Worm (Caenorhabditis elegans) whole organism, young adult: ENCODE results near the gene npp-20.

ENCODE experiments used
- B0035.1 ChIP-seq: sonication (generic microtip); optimal IDR thresholded peaks from 2 replicates; lab custom pipeline; 2016; ENCODE audit warnings: missing genetic modification characterization, mild to moderate bottlenecking, missing compliant biosample characterization, missing genotype, missing genetic modification reagents
- B0261.1 ChIP-seq: sonication (generic microtip); optimal IDR thresholded peaks from 2 replicates; lab custom pipeline; 2016; ENCODE audit warnings: mild to moderate bottlenecking, missing genetic modification characterization, moderate library complexity, missing compliant biosample characterization
- C06A6.2 ChIP-seq: fragments of 200-800 bp; sonication (Bioruptor generic); conservative IDR thresholded peaks from 2 replicates; pipeline ENCODE4 v1.3.6; 2022; ENCODE audit warnings: missing genetic modification characterization, missing compliant biosample characterization
- C17E4.6 ChIP-seq: fragments of 200-800 bp; sonication (Bioruptor generic); IDR thresholded peaks from 2 replicates; pipeline ENCODE4 v1.3.6; 2022; ENCODE audit warnings: missing genetic modification reagents, missing genetic modification characterization, missing compliant biosample characterization
- D2030.7 ChIP-seq: fragments of 200-800 bp; sonication (Bioruptor generic); IDR thresholded peaks from 2 replicates; pipeline ENCODE4 v1.3.6; 2022; ENCODE audit warnings: missing genetic modification reagents, missing genetic modification characterization, missing compliant biosample characterization
- F22D6.2 ChIP-seq: sonication (generic microtip); optimal IDR thresholded peaks from 2 replicates; lab custom pipeline; 2016; ENCODE audit warnings: mild to moderate bottlenecking, missing genetic modification characterization, missing compliant biosample characterization
- F55B11.4 ChIP-seq: sonication (generic microtip); optimal IDR thresholded peaks from 2 replicates; lab custom pipeline; 2016; ENCODE audit warnings: missing compliant biosample characterization, missing genetic modification characterization, borderline replicate concordance; ENCODE audit not compliant: insufficient read depth
- K11D2.4 ChIP-seq: fragments of 200-800 bp; sonication (Bioruptor generic); IDR thresholded peaks from 2 replicates; pipeline ENCODE4 v1.3.6; 2022; ENCODE audit warnings: missing genetic modification reagents, missing genetic modification characterization, missing compliant biosample characterization
- T07F8.4 ChIP-seq: sonication (generic microtip); optimal IDR thresholded peaks from 2 replicates; lab custom pipeline; 2016; ENCODE audit warnings: mild to moderate bottlenecking, missing genetic modification characterization, moderate library complexity, missing compliant biosample characterization
- Y53G8AR.9 ChIP-seq: fragments of 200-800 bp; sonication (Bioruptor generic); conservative IDR thresholded peaks from 2 replicates; pipeline ENCODE4 v1.3.6; 2022; ENCODE audit warnings: missing genetic modification reagents, missing genetic modification characterization, missing compliant biosample characterization
- Y95B8A.8 ChIP-seq: fragments of 200-800 bp; sonication (Bioruptor generic); IDR thresholded peaks from 2 replicates; pipeline ENCODE4 v1.3.6; 2022; ENCODE audit warnings: missing genetic modification reagents, missing genetic modification characterization, missing compliant biosample characterization
- akir-1 ChIP-seq: fragments of 200-800 bp; sonication (Bioruptor generic); optimal IDR thresholded peaks from 2 replicates; lab custom pipeline; 2018; ENCODE audit warnings: mild to moderate bottlenecking, missing genetic modification characterization, moderate library complexity, missing compliant biosample characterization
- attf-3 ChIP-seq: fragments of 200-800 bp; sonication (Bioruptor generic); conservative IDR thresholded peaks from 2 replicates; pipeline ENCODE4 v1.3.6; 2022; ENCODE audit warnings: missing genetic modification reagents, missing genetic modification characterization, missing compliant biosample characterization
- bed-1 ChIP-seq: fragments of 200-800 bp; sonication (Bioruptor generic); IDR thresholded peaks from 2 replicates; pipeline ENCODE4 v1.3.6; 2022; ENCODE audit warnings: missing genetic modification reagents, missing genetic modification characterization, missing compliant biosample characterization
- bed-2 ChIP-seq: fragments of 200-800 bp; sonication (Bioruptor generic); IDR thresholded peaks from 2 replicates; pipeline ENCODE4 v1.3.6; 2022; ENCODE audit warnings: missing genetic modification reagents, missing genetic modification characterization, missing compliant biosample characterization
- ceh-100 ChIP-seq: fragments of 200-800 bp; sonication (Bioruptor generic); IDR thresholded peaks from 2 replicates; pipeline ENCODE4 v1.3.6; 2022; ENCODE audit warnings: missing genetic modification reagents, missing genetic modification characterization, missing compliant biosample characterization
- ceh-58 ChIP-seq: fragments of 200-800 bp; sonication (Bioruptor generic); IDR thresholded peaks from 2 replicates; pipeline ENCODE4 v1.3.6; 2022; ENCODE audit warnings: missing genetic modification characterization, missing compliant biosample characterization
- ceh-79 ChIP-seq: sonication (generic microtip); optimal IDR thresholded peaks from 2 replicates; lab custom pipeline; 2017; ENCODE audit warnings: mild to moderate bottlenecking, missing genetic modification characterization, missing compliant biosample characterization
- chd-7 ChIP-seq: sonication (generic microtip); optimal IDR thresholded peaks from 2 replicates; lab custom pipeline; 2016; ENCODE audit warnings: mild to moderate bottlenecking, missing genetic modification characterization, moderate library complexity, missing compliant biosample characterization
- die-1 ChIP-seq: sonication (generic microtip); optimal IDR thresholded peaks from 2 replicates; lab custom pipeline; 2016; ENCODE audit warnings: missing genotype, mild to moderate bottlenecking, missing genetic modification characterization, missing compliant biosample characterization
- dpl-1 ChIP-seq: fragments of 150-350 bp; optimal IDR thresholded peaks from 2 replicates; lab custom pipeline; 2014; ENCODE audit warnings: missing biosample characterization, missing genetic modification reagents, missing genetic modification characterization
- egrh-3 ChIP-seq: fragments of 200-800 bp; sonication (Bioruptor generic); IDR thresholded peaks from 2 replicates; pipeline ENCODE4 v1.3.6; 2022; ENCODE audit warnings: missing genetic modification reagents, missing genetic modification characterization, missing compliant biosample characterization
- fkh-3 ChIP-seq: sonication (generic microtip); optimal IDR thresholded peaks from 2 replicates; lab custom pipeline; 2016; ENCODE audit warnings: mild to moderate bottlenecking, missing genetic modification characterization, missing compliant biosample characterization
- hlh-26 ChIP-seq: fragments of 200-800 bp; sonication (Bioruptor generic); conservative IDR thresholded peaks from 2 replicates; pipeline ENCODE4 v1.3.6; 2022; ENCODE audit warnings: missing genetic modification reagents, missing genetic modification characterization, missing compliant biosample characterization
- let-526 ChIP-seq: fragments of 200-800 bp; sonication (Bioruptor generic); IDR thresholded peaks from 2 replicates; pipeline ENCODE4 v1.3.6; 2022; ENCODE audit warnings: missing genetic modification reagents, missing genetic modification characterization, missing compliant biosample characterization
- lin-26 ChIP-seq: fragments of 200-800 bp; sonication (Bioruptor generic); IDR thresholded peaks from 2 replicates; pipeline ENCODE4 v1.3.6; 2022; ENCODE audit warnings: missing genetic modification reagents, missing genetic modification characterization, missing compliant biosample characterization
- lin-40 ChIP-seq: sonication (generic microtip); optimal IDR thresholded peaks from 2 replicates; lab custom pipeline; 2016; ENCODE audit warnings: missing genetic modification characterization, mild to moderate bottlenecking, missing compliant biosample characterization, missing genotype, missing genetic modification reagents
- mcd-1 ChIP-seq: fragments of 200-800 bp; sonication (Bioruptor generic); IDR thresholded peaks from 2 replicates; pipeline ENCODE4 v1.3.6; 2022; ENCODE audit warnings: missing genetic modification reagents, missing genetic modification characterization, missing compliant biosample characterization
- mes-4 ChIP-seq: sonication (generic microtip); optimal IDR thresholded peaks from 2 replicates; lab custom pipeline; 2016; ENCODE audit warnings: missing genotype, missing genetic modification characterization, missing compliant biosample characterization
- nfya-1 ChIP-seq: sonication (generic microtip); optimal IDR thresholded peaks from 2 replicates; lab custom pipeline; 2017; ENCODE audit warnings: antibody characterized with exemption, missing compliant biosample characterization, missing genetic modification characterization, borderline replicate concordance; ENCODE audit not compliant: insufficient read depth
- nfya-2 ChIP-seq: fragments of 200-800 bp; sonication (Bioruptor generic); IDR thresholded peaks from 2 replicates; pipeline ENCODE4 v1.3.6; 2022; ENCODE audit warnings: missing genetic modification reagents, missing genetic modification characterization, missing compliant biosample characterization
- nfyb-1 ChIP-seq: fragments of 200-800 bp; sonication (Bioruptor generic); IDR thresholded peaks from 2 replicates; pipeline ENCODE4 v1.3.6; 2022; ENCODE audit warnings: missing genetic modification reagents, missing genetic modification characterization, missing compliant biosample characterization
- nhr-80 ChIP-seq: sonication (generic microtip); optimal IDR thresholded peaks from 2 replicates; lab custom pipeline; 2016; ENCODE audit warnings: missing genetic modification characterization, missing compliant biosample characterization
- pbrm-1 ChIP-seq: fragments of 200-800 bp; sonication (Bioruptor generic); IDR thresholded peaks from 2 replicates; pipeline ENCODE4 v1.3.6; 2022; ENCODE audit warnings: missing genetic modification reagents, missing genetic modification characterization, missing compliant biosample characterization
- pha-4 ChIP-seq: fragments of 150-350 bp; sonication (generic microtip); optimal IDR thresholded peaks from 2 replicates; lab custom pipeline; 2014; ENCODE audit warnings: missing biosample characterization, missing genetic modification reagents, missing genetic modification characterization
- snpc-1.1 ChIP-seq: sonication (generic microtip); optimal IDR thresholded peaks from 2 replicates; lab custom pipeline; 2017; ENCODE audit warnings: missing genetic modification characterization, mild to moderate bottlenecking, missing compliant biosample characterization, antibody characterized with exemption, moderate library complexity, missing genotype, missing genetic modification reagents; ENCODE audit not compliant: insufficient read depth
- snpc-4 ChIP-seq, 5 experiments: fragments of 150-350 bp in 1 of 5; sonication (generic microtip) in 4 of 5; optimal IDR thresholded peaks; 2 replicates each; lab custom pipeline; 2014 to 2018; ENCODE audit warnings: missing genetic modification characterization in 5 of 5, missing biosample characterization in 3 of 5, antibody characterized with exemption in 2 of 5, mild to moderate bottlenecking in 2 of 5, missing compliant biosample characterization in 2 of 5, missing genotype in 2 of 5, moderate library complexity in 2 of 5, missing genetic modification reagents in 1 of 5
- somi-1 ChIP-seq: fragments of 200-800 bp; sonication (Bioruptor generic); optimal IDR thresholded peaks from 2 replicates; lab custom pipeline; 2018; ENCODE audit warnings: mild to moderate bottlenecking, missing genetic modification characterization, missing compliant biosample characterization
- unc-130 ChIP-seq: sonication (generic microtip); optimal IDR thresholded peaks from 2 replicates; lab custom pipeline; 2016; ENCODE audit warnings: missing genetic modification reagents, missing genetic modification characterization, missing compliant biosample characterization
- xnd-1 ChIP-seq: sonication (generic microtip); optimal IDR thresholded peaks from 2 replicates; lab custom pipeline; 2016; ENCODE audit warnings: missing genotype, missing genetic modification reagents, missing genetic modification characterization, missing compliant biosample characterization
- zfh-2 ChIP-seq: fragments of 200-800 bp; sonication (Bioruptor generic); conservative IDR thresholded peaks from 2 replicates; pipeline ENCODE4 v1.3.6; 2022; ENCODE audit warnings: missing genetic modification reagents, missing genetic modification characterization, missing compliant biosample characterization
- ztf-25 ChIP-seq: fragments of 200-800 bp; sonication (Bioruptor generic); IDR thresholded peaks from 2 replicates; pipeline ENCODE4 v1.3.6; 2022; ENCODE audit warnings: missing genetic modification reagents, missing genetic modification characterization, missing compliant biosample characterization
- ztf-28 ChIP-seq: fragments of 200-800 bp; sonication (Bioruptor generic); IDR thresholded peaks from 2 replicates; pipeline ENCODE4 v1.3.6; 2022; ENCODE audit warnings: missing genetic modification reagents, missing genetic modification characterization, missing compliant biosample characterization

Gene npp-20

ce11 chrIV:1521224-1521623 lies 25.4 kb upstream of the npp-20 start, which contains the start of gene K03H6.4:
K03H6.4 (minus strand) TSS chrIV:1521324.
- TF ChIP-seq unc-130 (GFP tag; lab: Kevin White, UChicago), result no peak
- TF ChIP-seq lin-26 (GFP tag; lab: Robert Waterston, UW), result no peak
- TF ChIP-seq ceh-100 (GFP tag; lab: Robert Waterston, UW), result no peak
- TF ChIP-seq xnd-1 (tag; lab: Kevin White, UChicago), result no peak
- no peak for TF ChIP-seq mes-4 (tag; lab: Kevin White, UChicago)
- TF ChIP-seq pha-4 (tag; lab: Kevin White, UChicago), result no peak
- TF ChIP-seq pbrm-1 (GFP tag; lab: Robert Waterston, UW), result no peak
- TF ChIP-seq B0261.1 (tag; lab: Kevin White, UChicago), result no peak
- TF ChIP-seq F55B11.4 (tag; lab: Kevin White, UChicago), result no peak
- TF ChIP-seq F22D6.2 (tag; lab: Kevin White, UChicago), result no peak
- no peak for TF ChIP-seq snpc-1.1
- TF ChIP-seq hlh-26 (GFP tag; lab: Robert Waterston, UW), result no peak
- no peak for TF ChIP-seq attf-3
- TF ChIP-seq somi-1 (GFP tag; lab: Kevin White, UChicago), result no peak
- no peak for TF ChIP-seq ztf-28 (GFP tag; lab: Robert Waterston, UW)
- TF ChIP-seq bed-1, result no peak
- TF ChIP-seq nfyb-1 (GFP tag; lab: Robert Waterston, UW), result no peak
- TF ChIP-seq C17E4.6, result no peak

DNA sequence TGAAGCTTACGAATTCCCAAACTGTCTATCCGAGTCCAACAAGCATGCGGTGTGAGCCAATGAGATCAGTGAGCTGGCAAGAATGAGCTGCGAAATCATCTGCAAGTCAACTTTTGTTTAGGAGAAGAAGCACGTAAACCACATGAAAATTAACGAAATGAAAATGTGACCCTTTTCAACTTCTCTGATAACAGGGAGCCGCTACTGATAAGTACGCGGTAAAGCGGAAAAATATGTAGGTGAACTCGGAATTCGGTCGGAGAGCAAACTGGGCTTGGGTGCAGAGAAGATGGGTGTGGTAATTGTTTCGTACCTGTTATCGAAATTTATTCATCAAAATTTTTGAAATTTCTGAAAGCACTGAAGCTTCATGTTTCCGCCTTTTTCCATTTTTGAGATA lies 20.7 kb upstream of the npp-20 start, which contains the start of gene clec-172:
TSS of gene clec-172 (minus strand) at position 101 of the 400 bp plus-strand sequence.
- TF ChIP-seq nhr-80 (tag; lab: Kevin White, UChicago), result peak; percentile 1
- no peak for TF ChIP-seq akir-1 (GFP tag; lab: Kevin White, UChicago)

ce11 chrIV:1515891-1516290 lies 20.1 kb upstream of the npp-20 start:
- TF ChIP-seq snpc-4 (GFP tag; optimal IDR thresholded peaks at IDR 0.05; lab: Kevin White, UChicago), result no peak
- peak in 1 of 4 experiments; percentile 51 for TF ChIP-seq snpc-4 (tag; optimal IDR thresholded peaks at IDR 0.05; lab: Kevin White, UChicago)
- peak; percentile 90 for TF ChIP-seq egrh-3 (GFP tag; lab: Robert Waterston, UW)
- TF ChIP-seq zfh-2, result peak; percentile 91
- no peak for TF ChIP-seq T07F8.4 (tag; lab: Kevin White, UChicago)
- TF ChIP-seq mcd-1 (GFP tag; lab: Robert Waterston, UW), result no peak; the same call in 1 of the 2 replicates
- TF ChIP-seq nfya-2 (GFP tag; lab: Robert Waterston, UW), result no peak
- TF ChIP-seq lin-26 (GFP tag; lab: Robert Waterston, UW), result 0 out of 2 replicates have a peak, but pooled peaks have one; percentile 28

- TF ChIP-seq bed-2 (no peak), dpl-1 (GFP tag; lab: Kevin White, UChicago) (no peak), Y95B8A.8 (GFP tag; lab: Robert Waterston, UW) (no peak), nfya-1 (no peak), Y53G8AR.9 (GFP tag; lab: Robert Waterston, UW) (no peak), nfya-2 (GFP tag; lab: Robert Waterston, UW) (no peak), K11D2.4 (GFP tag; lab: Robert Waterston, UW) (no peak), ztf-25 (GFP tag; lab: Robert Waterston, UW) (no peak), somi-1 (GFP tag; lab: Kevin White, UChicago) (no peak), let-526 (no peak), F22D6.2 (tag; lab: Kevin White, UChicago) (no peak), F55B11.4 (tag; lab: Kevin White, UChicago) (no peak), chd-7 (tag; lab: Kevin White, UChicago) (no peak), C06A6.2 (no peak), D2030.7 (GFP tag; lab: Robert Waterston, UW) (peak; percentile 56; the same call in 1 of the 2 replicates), ceh-58 (GFP tag; lab: Robert Waterston, UW) (no peak), fkh-3 (tag; lab: Kevin White, UChicago) (no peak), B0035.1 (no peak), lin-40 (tag; lab: Kevin White, UChicago) (no peak), B0261.1 (tag; lab: Kevin White, UChicago) (peak; percentile 74), die-1 (tag; lab: Kevin White, UChicago) (peak; percentile 64), ceh-79 (no peak)
Measured at ce11 chrIV:1514415-1514814, 18.6 kb upstream of the npp-20 start.
